Fruit fly (Drosophila melanogaster): ENCODE results near the gene SPE.

Gene SPE

DNA sequence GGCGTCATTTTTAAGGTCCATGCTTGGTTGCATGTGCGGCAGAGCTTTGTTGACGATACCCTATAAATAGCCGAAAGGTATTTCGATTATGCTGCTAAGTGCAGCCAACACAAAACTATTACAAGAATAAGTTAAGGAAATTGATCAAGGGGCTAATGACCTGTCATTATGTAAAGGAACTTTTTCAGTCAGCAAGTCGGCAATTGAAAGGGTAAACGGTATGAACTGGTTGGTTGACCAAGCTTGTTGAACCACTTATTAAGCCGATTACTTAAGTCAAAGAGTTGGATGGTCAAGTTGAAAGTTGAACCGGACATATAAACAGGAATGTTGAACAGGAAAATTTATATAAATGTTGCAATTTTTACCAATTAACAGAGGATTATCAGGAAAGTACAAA lies 13.0 kb upstream of the SPE start:
- TF ChIP-seq CG32532 (GFP tag; IDR thresholded peaks at IDR 0.05) (no peak), en (GFP tag; optimal IDR thresholded peaks at IDR 0.05) (no peak), CG15601 (tag; optimal IDR thresholded peaks at IDR 0.05) (peak; percentile 64), Ets65A (GFP tag) (peak; percentile 16), jing (GFP tag; optimal IDR thresholded peaks at IDR 0.05) (no peak), eyg (GFP tag; optimal IDR thresholded peaks at IDR 0.05) (no peak), gem (tag; optimal IDR thresholded peaks at IDR 0.05) (no peak), sob (GFP tag; IDR thresholded peaks at IDR 0.05) (no peak)

DNA sequence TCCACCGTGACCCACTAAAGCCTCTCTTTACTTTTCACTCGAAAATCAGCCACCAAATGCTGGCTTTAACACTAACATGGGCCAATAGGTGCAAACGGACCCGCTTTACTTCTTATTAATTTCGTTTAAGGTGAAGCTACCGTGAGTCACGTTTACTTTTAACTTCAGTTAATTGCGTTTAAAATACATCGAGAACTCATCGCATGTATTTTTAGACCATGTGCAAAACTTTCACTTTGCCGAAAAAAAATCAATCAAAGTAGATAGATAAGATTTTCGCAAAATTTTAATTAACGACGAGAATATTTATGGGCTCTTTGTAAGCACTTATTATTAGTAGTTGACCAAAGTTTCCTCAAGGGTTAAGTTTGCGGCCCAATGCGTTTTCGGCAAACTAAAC lies 11.7 kb upstream of the SPE start:
- no peak for TF ChIP-seq Dfd (GFP tag; optimal IDR thresholded peaks at IDR 0.05)
- no peak for TF ChIP-seq Ets65A (GFP tag)
- no peak for TF ChIP-seq Asciz (GFP tag; optimal IDR thresholded peaks at IDR 0.05)
- TF ChIP-seq CG12391 (tag; optimal IDR thresholded peaks at IDR 0.05), result no peak
- TF ChIP-seq odd (GFP tag; optimal IDR thresholded peaks at IDR 0.05), result no peak
- TF ChIP-seq CG14014 (GFP tag; IDR thresholded peaks at IDR 0.05), result no peak
- no peak for TF ChIP-seq NC2α (GFP tag; optimal IDR thresholded peaks at IDR 0.05)
- TF ChIP-seq Jarid2 (GFP tag; optimal IDR thresholded peaks at IDR 0.05), result no peak
- no peak for TF ChIP-seq tio (GFP tag; optimal IDR thresholded peaks at IDR 0.05)
- no peak for TF ChIP-seq CG10431 (GFP tag; optimal IDR thresholded peaks at IDR 0.05)
- no peak for TF ChIP-seq CG31365 (tag; optimal IDR thresholded peaks at IDR 0.05)
- TF ChIP-seq CG2875 (GFP tag; optimal IDR thresholded peaks at IDR 0.05), result no peak
- no peak for TF ChIP-seq CG10565 (GFP tag; optimal IDR thresholded peaks at IDR 0.05)
- TF ChIP-seq onecut (GFP tag; IDR thresholded peaks at IDR 0.05), result no peak
- TF ChIP-seq CG18764 (GFP tag; optimal IDR thresholded peaks at IDR 0.05), result no peak
- TF ChIP-seq Xrp1 (GFP tag; IDR thresholded peaks at IDR 0.05), result no peak
- TF ChIP-seq CG17361 (GFP tag; IDR thresholded peaks at IDR 0.05), result no peak

DNA sequence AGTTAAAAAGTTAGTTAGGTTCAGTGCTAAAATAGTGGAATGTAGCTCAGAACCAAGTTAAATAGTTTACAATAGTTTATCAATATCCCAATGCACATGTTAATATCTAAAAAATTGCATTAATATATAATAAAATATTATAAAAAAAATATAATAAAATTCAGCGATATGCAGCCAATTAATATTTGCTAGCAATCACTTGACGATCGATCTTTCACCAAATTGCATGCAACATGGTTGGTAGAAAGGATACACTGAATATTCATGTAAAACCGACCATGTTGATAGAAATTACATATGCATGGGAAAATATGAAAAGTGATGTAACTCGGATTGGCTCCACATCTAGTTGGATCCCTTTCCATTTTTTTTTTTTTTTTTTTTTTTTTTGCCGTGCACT lies 10.4 kb upstream of the SPE start:
- TF ChIP-seq Stat92E (GFP tag; optimal IDR thresholded peaks at IDR 0.05) (no peak), luna (GFP tag; optimal IDR thresholded peaks at IDR 0.05) (no peak), Ada2b (GFP tag; IDR thresholded peaks at IDR 0.05) (no peak), h (optimal IDR thresholded peaks at IDR 0.05) (no peak), E2f1 (GFP tag; IDR thresholded peaks at IDR 0.05) (no peak), crp (GFP tag; optimal IDR thresholded peaks at IDR 0.05) (no peak), Hand (GFP tag; optimal IDR thresholded peaks at IDR 0.05) (no peak), ftz-f1 (GFP tag; optimal IDR thresholded peaks at IDR 0.05) (no peak), NFAT (GFP tag; IDR thresholded peaks at IDR 0.05) (no peak), CG7372 (GFP tag; IDR thresholded peaks at IDR 0.05) (no peak), kay (GFP tag; optimal IDR thresholded peaks at IDR 0.05) (no peak), CkIIα-i1 (GFP tag; IDR thresholded peaks at IDR 0.05) (no peak), CG7839 (tag; optimal IDR thresholded peaks at IDR 0.05) (no peak), Gsc (GFP tag; IDR thresholded peaks at IDR 0.05) (no peak), CG4707 (GFP tag; optimal IDR thresholded peaks at IDR 0.05) (no peak), so (GFP tag; IDR thresholded peaks at IDR 0.05) (no peak), CG10366 (GFP tag; IDR thresholded peaks at IDR 0.05) (no peak), Lhr (GFP tag; optimal IDR thresholded peaks at IDR 0.05) (no peak)
